Worm (Caenorhabditis elegans) whole organism, L4 larva: ENCODE measurements around the gene aakg-2.
A peak's percentile ranks its signal among the peaks of the same experiment; 100 is the strongest.
"Not testable (repeated sequence)": the region's sequence is repeated elsewhere in the genome, so short reads cannot be mapped to it uniquely, and the experiment has no call there.

Source experiments
- F10B5.3 ChIP-seq: sonication (generic microtip); optimal IDR thresholded peaks from 2 replicates; lab custom pipeline; 2016; ENCODE audit warnings: mild to moderate bottlenecking, missing genetic modification characterization, missing compliant biosample characterization
- F49E8.2 ChIP-seq: sonication (generic microtip); optimal IDR thresholded peaks from 2 replicates; lab custom pipeline; 2016; ENCODE audit warnings: missing compliant biosample characterization, mild to moderate bottlenecking, missing genetic modification characterization, borderline replicate concordance
- T20F7.1 ChIP-seq: fragments of 200-800 bp; sonication (Bioruptor generic); optimal IDR thresholded peaks from 2 replicates; lab custom pipeline; 2018; ENCODE audit warnings: mild to moderate bottlenecking, missing genetic modification characterization, missing compliant biosample characterization
- T26A8.4 ChIP-seq: fragments of 200-800 bp; sonication (Bioruptor generic); IDR thresholded peaks from 2 replicates; pipeline ENCODE4 v1.3.6; 2022; ENCODE audit warnings: missing genetic modification characterization, missing compliant biosample characterization
- ceh-20 ChIP-seq: fragments of 200-800 bp; sonication (Bioruptor generic); IDR thresholded peaks from 2 replicates; pipeline ENCODE4 v1.3.6; 2022; ENCODE audit warnings: missing genetic modification reagents, missing genetic modification characterization, missing compliant biosample characterization
- daf-16 ChIP-seq, 3 experiments: sonication (generic microtip); optimal IDR thresholded peaks; 2 replicates each; lab custom pipeline; 2016 to 2017; ENCODE audit warnings: missing genetic modification characterization in 3 of 3, missing genetic modification reagents in 3 of 3, mild to moderate bottlenecking in 2 of 3, missing compliant biosample characterization in 2 of 3, missing biosample characterization in 1 of 3, moderate library complexity in 1 of 3
- daf-8 ChIP-seq: fragments of 200-800 bp; sonication (Bioruptor generic); IDR thresholded peaks from 2 replicates; pipeline ENCODE4 v1.3.6; 2022; ENCODE audit warnings: missing genetic modification characterization, missing compliant biosample characterization
- dpl-1 ChIP-seq: fragments of 150-350 bp; optimal IDR thresholded peaks from 2 replicates; lab custom pipeline; 2014; ENCODE audit warnings: missing biosample characterization, missing genetic modification reagents, missing genetic modification characterization
- dve-1 ChIP-seq: sonication (generic microtip); optimal IDR thresholded peaks from 2 replicates; lab custom pipeline; 2017; ENCODE audit warnings: antibody characterized with exemption, mild to moderate bottlenecking, missing genetic modification characterization, missing compliant biosample characterization; ENCODE audit not compliant: insufficient read depth
- egl-43 ChIP-seq: fragments of 200-800 bp; sonication (Bioruptor generic); IDR thresholded peaks from 2 replicates; pipeline ENCODE4 v1.3.6; 2022; ENCODE audit warnings: missing genetic modification reagents, missing genetic modification characterization, missing compliant biosample characterization
- hlh-30 ChIP-seq: sonication (generic microtip); optimal IDR thresholded peaks from 2 replicates; lab custom pipeline; 2017; ENCODE audit warnings: antibody characterized with exemption, mild to moderate bottlenecking, missing genetic modification characterization, missing compliant biosample characterization; ENCODE audit not compliant: insufficient read depth
- jun-1 ChIP-seq: fragments of 150-350 bp; optimal IDR thresholded peaks from 2 replicates; lab custom pipeline; 2014; ENCODE audit warnings: missing biosample characterization, missing genetic modification reagents, missing genetic modification characterization
- lim-7 ChIP-seq: fragments of 200-800 bp; sonication (Bioruptor generic); IDR thresholded peaks from 2 replicates; pipeline ENCODE4 v1.3.6; 2022; ENCODE audit warnings: missing genetic modification characterization, missing compliant biosample characterization
- lin-29 ChIP-seq: fragments of 200-800 bp; sonication (Bioruptor generic); IDR thresholded peaks from 2 replicates; pipeline ENCODE4 v1.3.6; 2022; ENCODE audit warnings: missing genetic modification reagents, missing genetic modification characterization, missing compliant biosample characterization
- lin-38 ChIP-seq: fragments of 200-800 bp; sonication (Bioruptor generic); IDR thresholded peaks from 2 replicates; pipeline ENCODE4 v1.3.6; 2022; ENCODE audit warnings: missing genetic modification reagents, missing genetic modification characterization, missing compliant biosample characterization
- madf-9 ChIP-seq: fragments of 200-800 bp; sonication (Bioruptor generic); conservative IDR thresholded peaks from 2 replicates; pipeline ENCODE4 v1.3.6; 2022; ENCODE audit warnings: missing genetic modification reagents, missing genetic modification characterization, missing compliant biosample characterization
- mdt-29 ChIP-seq: fragments of 200-800 bp; sonication (Bioruptor generic); IDR thresholded peaks from 2 replicates; pipeline ENCODE4 v1.3.6; 2022; ENCODE audit warnings: missing genetic modification reagents, missing genetic modification characterization, missing compliant biosample characterization
- mep-1 ChIP-seq: fragments of 150-350 bp; sonication (generic microtip); optimal IDR thresholded peaks from 3 replicates; lab custom pipeline; 2014; ENCODE audit warnings: missing biosample characterization, missing genetic modification characterization
- mxl-2 ChIP-seq: fragments of 200-800 bp; sonication (Bioruptor generic); conservative IDR thresholded peaks from 2 replicates; pipeline ENCODE4 v1.3.6; 2022; ENCODE audit warnings: missing genetic modification reagents, missing genetic modification characterization, missing compliant biosample characterization
- nhr-102 ChIP-seq: sonication (generic microtip); optimal IDR thresholded peaks from 2 replicates; lab custom pipeline; 2016; ENCODE audit warnings: mild to moderate bottlenecking, missing genetic modification characterization, moderate library complexity, missing compliant biosample characterization
- nhr-11 ChIP-seq: fragments of 150-350 bp; optimal IDR thresholded peaks from 2 replicates; lab custom pipeline; 2014; ENCODE audit warnings: missing biosample characterization, missing genetic modification characterization
- nhr-237 ChIP-seq: sonication (generic microtip); optimal IDR thresholded peaks from 2 replicates; lab custom pipeline; 2017; ENCODE audit warnings: missing biosample characterization, missing genetic modification characterization
- nhr-28 ChIP-seq: fragments of 150-350 bp; optimal IDR thresholded peaks from 2 replicates; lab custom pipeline; 2014; ENCODE audit warnings: missing biosample characterization, missing genetic modification characterization
- nhr-48 ChIP-seq: sonication (generic microtip); optimal IDR thresholded peaks from 2 replicates; lab custom pipeline; 2016; ENCODE audit warnings: mild to moderate bottlenecking, missing genetic modification characterization, missing compliant biosample characterization
- pha-4 ChIP-seq, 2 experiments: fragments of 150-350 bp in 1 of 2; fragments of 200-800 bp in 1 of 2; sonication (Bioruptor generic) in 1 of 2; IDR thresholded peaks in 1 of 2; optimal IDR thresholded peaks in 1 of 2; 2 replicates each; pipeline versions ENCODE4 v1.3.6 to Lab custom; 2014 to 2022; ENCODE audit warnings: missing genetic modification characterization in 2 of 2, missing genetic modification reagents in 2 of 2, missing biosample characterization in 1 of 2, missing compliant biosample characterization in 1 of 2
- php-3 ChIP-seq: fragments of 200-800 bp; sonication (Bioruptor generic); IDR thresholded peaks from 2 replicates; pipeline ENCODE4 v1.3.6; 2022; ENCODE audit warnings: missing genetic modification reagents, missing genetic modification characterization, missing compliant biosample characterization
- saeg-2 ChIP-seq: fragments of 200-800 bp; sonication (Bioruptor generic); IDR thresholded peaks from 2 replicates; pipeline ENCODE4 v1.3.6; 2022; ENCODE audit warnings: missing genetic modification reagents, missing genetic modification characterization, missing compliant biosample characterization
- sdz-12 ChIP-seq: fragments of 200-800 bp; sonication (Bioruptor generic); optimal IDR thresholded peaks from 2 replicates; lab custom pipeline; 2018; ENCODE audit warnings: mild to moderate bottlenecking, missing genetic modification characterization, missing compliant biosample characterization
- set-16 ChIP-seq: fragments of 200-800 bp; sonication (Bioruptor generic); IDR thresholded peaks from 2 replicates; pipeline ENCODE4 v1.3.6; 2022; ENCODE audit warnings: missing genetic modification reagents, missing genetic modification characterization, missing compliant biosample characterization
- skn-1 ChIP-seq: fragments of 150-350 bp; optimal IDR thresholded peaks from 2 replicates; lab custom pipeline; 2014; ENCODE audit warnings: missing biosample characterization, missing genetic modification characterization
- snpc-1.2 ChIP-seq: fragments of 200-800 bp; sonication (Bioruptor generic); IDR thresholded peaks from 2 replicates; pipeline ENCODE4 v1.3.6; 2022; ENCODE audit warnings: missing genetic modification reagents, missing genetic modification characterization, missing compliant biosample characterization
- tag-97 ChIP-seq: fragments of 200-800 bp; sonication (Bioruptor generic); IDR thresholded peaks from 2 replicates; pipeline ENCODE4 v1.3.6; 2022; ENCODE audit warnings: missing genetic modification characterization, missing compliant biosample characterization
- unc-130 ChIP-seq: sonication (generic microtip); optimal IDR thresholded peaks from 2 replicates; lab custom pipeline; 2016; ENCODE audit warnings: missing genetic modification reagents, missing genetic modification characterization, missing compliant biosample characterization
- unc-62 ChIP-seq, 3 experiments: fragments of 150-350 bp in 1 of 3; sonication (generic microtip); optimal IDR thresholded peaks in 2 of 3; peaks in 1 of 3; 1 replicate in 1 of 3; 2 replicates in 2 of 3; lab custom pipeline; 2014 to 2017; ENCODE audit warnings: missing biosample characterization in 3 of 3, missing genetic modification characterization in 3 of 3, missing genetic modification reagents in 3 of 3, missing genotype in 1 of 3
- vab-7 ChIP-seq: fragments of 200-800 bp; sonication (Bioruptor generic); IDR thresholded peaks from 2 replicates; pipeline ENCODE4 v1.3.6; 2022; ENCODE audit warnings: missing genetic modification reagents, missing genetic modification characterization, missing compliant biosample characterization
- zip-11 ChIP-seq: fragments of 200-800 bp; sonication (Bioruptor generic); IDR thresholded peaks from 2 replicates; pipeline ENCODE4 v1.3.6; 2022; ENCODE audit warnings: missing genetic modification characterization, missing compliant biosample characterization
- zip-2 ChIP-seq: fragments of 150-350 bp; optimal IDR thresholded peaks from 2 replicates; lab custom pipeline; 2014; ENCODE audit warnings: missing biosample characterization, missing genetic modification characterization
- ztf-7 ChIP-seq: fragments of 150-350 bp; optimal IDR thresholded peaks from 2 replicates; lab custom pipeline; 2014; ENCODE audit warnings: missing biosample characterization, missing genetic modification characterization

aakg-2 gene

ce11 chrX:16893767-16894166 lies 24.9 kb upstream of the aakg-2 start:
- TF ChIP-seq snpc-1.2 = peak; percentile 71; the same call in 1 of the 2 replicates
- TF ChIP-seq lim-7 (GFP tag; lab: Robert Waterston, UW) = peak; percentile 68; the same call in 1 of the 2 replicates
- peak; percentile 66 for TF ChIP-seq set-16
- TF ChIP-seq zip-11 (GFP tag; lab: Robert Waterston, UW) = no peak
- TF ChIP-seq T20F7.1 (GFP tag; lab: Kevin White, UChicago) = no peak
- 0 out of 2 replicates have a peak, but pooled peaks have one; percentile 50 for TF ChIP-seq egl-43
- 0 out of 2 replicates have a peak, but pooled peaks have one; percentile 40 for TF ChIP-seq php-3 (GFP tag; lab: Robert Waterston, UW)
- TF ChIP-seq F49E8.2 = peak; percentile 5

ce11 chrX:16891683-16892082 lies 22.9 kb upstream of the aakg-2 start, which contains the start of gene F39F10.3:
Gene F39F10.3, plus strand, starts transcription at chrX:16891983.
- TF ChIP-seq skn-1 (tag; lab: Kevin White, UChicago) = no peak
- TF ChIP-seq lin-29 = no peak
- no peak for TF ChIP-seq nhr-48 (tag; lab: Kevin White, UChicago)
- no peak for TF ChIP-seq dve-1 (tag; lab: Kevin White, UChicago)
- no peak for TF ChIP-seq mep-1 (tag; lab: Kevin White, UChicago)
- TF ChIP-seq set-16 = no peak
- no peak for TF ChIP-seq nhr-11 (tag; lab: Kevin White, UChicago)
- TF ChIP-seq daf-8 (GFP tag; lab: Robert Waterston, UW) = no peak
- no peak for TF ChIP-seq mxl-2
- TF ChIP-seq vab-7 = no peak

DNA sequence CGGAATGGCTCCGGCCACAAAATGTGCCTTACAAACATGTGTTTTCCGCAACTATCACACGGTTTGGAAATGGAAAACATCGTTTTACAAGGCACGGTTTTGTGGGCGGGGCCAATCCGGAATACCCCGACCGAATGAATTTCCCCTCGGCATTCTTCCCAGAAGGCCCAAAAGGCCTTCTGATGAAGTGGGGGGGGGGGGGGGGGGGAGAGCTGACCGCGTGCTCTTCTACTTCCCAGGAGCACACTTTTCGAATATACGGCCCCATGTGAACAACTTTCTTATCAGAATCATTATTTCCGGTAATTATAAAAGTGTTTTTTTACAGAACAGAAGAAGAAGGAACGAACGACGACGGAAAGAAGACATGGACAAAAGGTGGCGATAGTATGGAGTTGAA lies 15.2 kb upstream of the aakg-2 start:
- TF ChIP-seq lim-7 (GFP tag; lab: Robert Waterston, UW) (0 out of 2 replicates have a peak, but pooled peaks have one; percentile 11), mdt-29 (no peak), set-16 (peak; percentile 73)
- TF ChIP-seq, all 104 proteins: peak for 2

DNA sequence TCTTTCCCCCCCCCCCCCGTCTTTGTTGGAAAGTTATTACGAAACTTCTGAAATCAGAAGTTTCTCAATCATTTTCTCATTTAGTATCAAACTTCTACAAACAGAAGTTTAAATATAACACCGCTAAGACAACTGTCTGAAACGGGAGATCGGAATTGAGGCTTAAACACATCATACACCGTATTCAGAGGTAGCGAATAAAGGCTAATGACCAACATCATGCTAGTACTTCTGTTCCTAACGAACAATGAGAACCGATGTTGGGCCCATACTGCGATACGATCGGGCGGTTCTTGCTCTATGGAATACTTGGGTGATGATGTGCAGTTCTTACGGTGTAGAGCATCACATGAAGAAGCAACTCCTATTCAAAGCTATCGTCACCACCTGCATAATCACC lies 14.6 kb upstream of the aakg-2 start, which contains the start of gene Y13C8A.1:
Gene Y13C8A.1, plus strand, starts transcription at position 301 of the 400 bp plus-strand sequence.
- not testable (repeated sequence) for TF ChIP-seq unc-130 (GFP tag; lab: Kevin White, UChicago); ztf-7 (tag; lab: Kevin White, UChicago); vab-7

ce11 chrX:16880426-16880825 lies 11.6 kb upstream of the aakg-2 start, which contains the start of gene acs-9:
Gene acs-9, minus strand, starts transcription at chrX:16880526.
- TF ChIP-seq ceh-20 (GFP tag; lab: Robert Waterston, UW) (no peak), nhr-237 (no peak), mdt-29 (no peak), sdz-12 (GFP tag; lab: Kevin White, UChicago) (no peak), daf-8 (GFP tag; lab: Robert Waterston, UW) (no peak), unc-130 (GFP tag; lab: Kevin White, UChicago) (no peak)

DNA sequence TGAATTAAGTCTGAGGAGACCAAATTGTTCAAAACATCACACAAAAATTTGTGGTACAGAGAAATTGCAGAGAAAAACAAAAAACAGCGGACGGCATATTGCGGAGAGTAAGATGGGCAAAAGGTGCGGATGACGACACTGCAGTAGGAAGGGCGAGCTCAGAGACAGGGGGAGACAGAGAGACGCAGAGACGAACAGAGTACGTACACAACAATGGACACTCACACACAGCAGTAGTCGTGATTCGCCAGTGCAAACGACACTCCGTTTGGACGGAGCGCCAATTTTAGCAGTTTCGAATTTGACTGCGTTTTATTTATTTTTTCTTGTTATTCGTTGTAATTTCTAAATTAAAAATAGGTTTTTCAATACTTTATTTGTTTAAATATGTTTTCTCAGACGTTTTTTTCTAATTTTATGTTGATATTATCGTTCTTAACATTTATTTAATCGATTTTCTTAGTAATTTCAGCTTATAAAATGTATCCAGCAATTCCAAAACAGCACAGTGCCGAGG lies 3.7 kb upstream of the aakg-2 start, which contains the start of gene T20F7.1:
Gene T20F7.1, plus strand, starts transcription at position 467 of the 517 bp plus-strand sequence.
- TF ChIP-seq unc-62 (GFP tag; optimal IDR thresholded peaks at IDR 0.05 in 1 of 2; lab: Kevin White, UChicago) (peak in 1 of 2 experiments; percentile 17), unc-62 (tag; optimal IDR thresholded peaks at IDR 0.05; lab: Kevin White, UChicago) (no peak), dpl-1 (peak; percentile 43), zip-2 (tag; lab: Kevin White, UChicago) (no peak), F10B5.3 (tag; lab: Kevin White, UChicago) (no peak), ceh-20 (GFP tag; lab: Robert Waterston, UW) (0 out of 2 replicates have a peak, but pooled peaks have one; percentile 56), mxl-2 (no peak), T26A8.4 (0 out of 2 replicates have a peak, but pooled peaks have one; percentile 24), madf-9 (GFP tag; lab: Robert Waterston, UW) (no peak), saeg-2 (GFP tag; lab: Robert Waterston, UW) (no peak), jun-1 (tag; lab: Kevin White, UChicago) (no peak), nhr-28 (tag; lab: Kevin White, UChicago) (peak; percentile 60), lin-38 (no peak), mep-1 (tag; lab: Kevin White, UChicago) (no peak), pha-4 (GFP tag; IDR thresholded peaks at IDR 0.05; lab: Robert Waterston, UW) (no peak), pha-4 (tag; optimal IDR thresholded peaks at IDR 0.05; lab: Kevin White, UChicago) (peak; percentile 30), tag-97 (no peak), daf-16 (GFP tag; optimal IDR thresholded peaks at IDR 0.05; lab: Kevin White, UChicago) (peak in 1 of 2 experiments; percentile 87), daf-16 (tag; optimal IDR thresholded peaks at IDR 0.05; lab: Kevin White, UChicago) (peak; percentile 84), nhr-11 (tag; lab: Kevin White, UChicago) (peak; percentile 44), nhr-102 (tag; lab: Kevin White, UChicago) (peak; percentile 6), hlh-30 (tag; lab: Kevin White, UChicago) (peak; percentile 84)
